Fruit fly (Drosophila melanogaster): ENCODE measurements around the gene emc.

emc gene

DNA sequence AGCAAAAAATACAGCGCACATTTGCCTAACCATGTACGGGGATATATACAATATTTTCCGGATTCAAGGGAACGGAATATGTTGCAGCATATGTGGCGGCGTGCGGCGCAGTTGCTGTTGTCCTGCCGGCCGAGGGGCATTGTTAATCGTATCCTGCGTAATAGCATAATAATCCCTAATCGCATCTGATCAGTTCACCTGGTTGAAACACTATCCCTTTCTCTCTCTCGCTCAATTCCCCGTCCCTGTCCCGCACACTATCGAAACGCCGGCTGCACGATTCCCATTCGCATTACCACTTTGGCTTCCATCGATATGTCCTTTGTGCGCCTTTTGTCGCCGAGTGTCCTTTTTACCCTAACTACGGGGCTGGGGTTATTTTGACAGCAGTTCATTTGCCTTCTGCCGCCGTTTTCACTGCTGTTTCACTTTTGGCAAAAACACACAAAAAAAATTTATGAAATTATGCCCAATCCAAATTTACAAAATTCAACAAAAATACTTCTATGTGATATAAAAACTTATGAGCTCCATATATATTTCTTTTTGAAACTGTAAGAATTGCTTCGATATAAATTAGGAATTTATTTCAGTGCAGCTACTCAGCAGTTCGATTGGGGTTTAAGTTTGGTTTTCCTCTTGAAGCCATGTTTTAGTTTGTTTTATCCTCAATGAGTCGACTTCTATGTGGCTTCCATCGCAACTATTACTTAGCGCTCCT is 3.8 kb upstream of the emc start (continued):
- peak; percentile 52 for TF ChIP-seq Chrac-16 (GFP tag; optimal IDR thresholded peaks at IDR 0.05)
- TF ChIP-seq Scr (GFP tag; IDR thresholded peaks at IDR 0.05; ENCODE audit: partially characterized antibody) = no peak
- no peak for TF ChIP-seq trh (GFP tag; optimal IDR thresholded peaks at IDR 0.05)
- no peak for TF ChIP-seq Doc3 (GFP tag; IDR thresholded peaks at IDR 0.05; ENCODE audit: partially characterized antibody)
- no peak for TF ChIP-seq CG15269 (tag; optimal IDR thresholded peaks at IDR 0.05)
- no peak for TF ChIP-seq her (GFP tag; optimal IDR thresholded peaks at IDR 0.05)
- peak; percentile 49; the same call in 1 of the 3 replicates for TF ChIP-seq row (GFP tag; IDR thresholded peaks at IDR 0.05)
- TF ChIP-seq dysf (GFP tag; IDR thresholded peaks at IDR 0.05) = no peak
- TF ChIP-seq emc (GFP tag; optimal IDR thresholded peaks at IDR 0.05) = no peak
- no peak for TF ChIP-seq B-H1 (GFP tag; IDR thresholded peaks at IDR 0.05)
- no peak for TF ChIP-seq CG12659 (GFP tag; optimal IDR thresholded peaks at IDR 0.05)
- TF ChIP-seq CG4820 (GFP tag; optimal IDR thresholded peaks at IDR 0.05) = peak; percentile 43
- no peak for TF ChIP-seq Taf1 (GFP tag; IDR thresholded peaks at IDR 0.05)
- TF ChIP-seq Atf-2 (GFP tag; optimal IDR thresholded peaks at IDR 0.05) = peak; percentile 22
- TF ChIP-seq ac (GFP tag; optimal IDR thresholded peaks at IDR 0.05) = no peak
- TF ChIP-seq CG18764 (GFP tag; optimal IDR thresholded peaks at IDR 0.05) = peak; percentile 20
- peak; percentile 65 for TF ChIP-seq CG17829 (tag; optimal IDR thresholded peaks at IDR 0.05)
- TF ChIP-seq CG12155 (GFP tag; optimal IDR thresholded peaks at IDR 0.05) = peak; percentile 4
- TF ChIP-seq prd (optimal IDR thresholded peaks at IDR 0.05) = no peak
- peak; percentile 83 for TF ChIP-seq prd (GFP tag; IDR thresholded peaks at IDR 0.05)
- TF ChIP-seq eve (GFP tag; optimal IDR thresholded peaks at IDR 0.05) = no peak
- peak; percentile 64 for TF ChIP-seq CG4404 (GFP tag; IDR thresholded peaks at IDR 0.05)
- TF ChIP-seq p53 (GFP tag; optimal IDR thresholded peaks at IDR 0.05) = no peak
- TF ChIP-seq Dfd (GFP tag; optimal IDR thresholded peaks at IDR 0.05) = no peak
- TF ChIP-seq CG11695 (GFP tag; IDR thresholded peaks at IDR 0.05) = 0 out of 3 replicates have a peak, but pooled peaks have one; percentile 13
- TF ChIP-seq Sin3A (optimal IDR thresholded peaks at IDR 0.05) = no peak
- TF ChIP-seq YL-1 (GFP tag; optimal IDR thresholded peaks at IDR 0.05) = no peak
- TF ChIP-seq lab (GFP tag; optimal IDR thresholded peaks at IDR 0.05) = no peak
- no peak for TF ChIP-seq CG32532 (GFP tag; IDR thresholded peaks at IDR 0.05)
- TF ChIP-seq CG14860 (GFP tag; IDR thresholded peaks at IDR 0.05; ENCODE audit: partially characterized antibody) = no peak
- no peak for TF ChIP-seq Sry-δ (GFP tag; optimal IDR thresholded peaks at IDR 0.05)
- TF ChIP-seq CG14441 (GFP tag; IDR thresholded peaks at IDR 0.05) = no peak
- TF ChIP-seq CG7372 (GFP tag; IDR thresholded peaks at IDR 0.05) = no peak
- peak; percentile 94 for TF ChIP-seq Ets65A (GFP tag)
- peak; percentile 76 for TF ChIP-seq CG4424 (GFP tag; optimal IDR thresholded peaks at IDR 0.05)
- peak; percentile 48 for TF ChIP-seq CG8388 (GFP tag; optimal IDR thresholded peaks at IDR 0.05)
- no peak for TF ChIP-seq CG31365 (tag; optimal IDR thresholded peaks at IDR 0.05)
- peak; percentile 18 for TF ChIP-seq CG10209 (GFP tag; optimal IDR thresholded peaks at IDR 0.05)
- TF ChIP-seq CG9727 (GFP tag; optimal IDR thresholded peaks at IDR 0.05) = peak; percentile 91
- TF ChIP-seq wek (GFP tag; optimal IDR thresholded peaks at IDR 0.05) = no peak
- peak; percentile 46 for TF ChIP-seq Six4 (GFP tag; optimal IDR thresholded peaks at IDR 0.05)
- TF ChIP-seq CG6175 (GFP tag; IDR thresholded peaks at IDR 0.05) = no peak
- no peak for TF ChIP-seq CG4730 (GFP tag; IDR thresholded peaks at IDR 0.05)
- TF ChIP-seq CG7556 (GFP tag; optimal IDR thresholded peaks at IDR 0.05) = peak; percentile 50
- no peak for TF ChIP-seq org-1 (GFP tag; optimal IDR thresholded peaks at IDR 0.05)
- no peak for TF ChIP-seq B-H2 (GFP tag; optimal IDR thresholded peaks at IDR 0.05)
- no peak for TF ChIP-seq caup (GFP tag; optimal IDR thresholded peaks at IDR 0.05; ENCODE audit: severe bottlenecking)
- no peak for TF ChIP-seq insv (GFP tag; optimal IDR thresholded peaks at IDR 0.05)
- no peak for TF ChIP-seq pan (optimal IDR thresholded peaks at IDR 0.05)
- peak in 1 of 2 experiments; percentile 33 for TF ChIP-seq pan (GFP tag; optimal IDR thresholded peaks at IDR 0.05 in 1 of 2, IDR thresholded peaks at IDR 0.05 in 1 of 2)
- TF ChIP-seq CG12236 (GFP tag; optimal IDR thresholded peaks at IDR 0.05) = peak; percentile 23
